Fruit fly (Drosophila melanogaster) whole organism, prepupa: Measurements from ENCODE around the gene CG16762.

Source experiments
- Blimp-1 ChIP-seq: fragments of 200-800 bp; sonication (Bioruptor generic); optimal IDR thresholded peaks from 3 replicates; lab custom pipeline; 2017; ENCODE audit warnings: missing biosample characterization, missing genetic modification characterization, mild to moderate bottlenecking, moderate library complexity, missing genetic modification reagents
- CG10631 ChIP-seq: fragments of 200-800 bp; sonication (Bioruptor generic); optimal IDR thresholded peaks from 2 replicates; lab custom pipeline; 2016; ENCODE audit warnings: missing biosample characterization, missing genetic modification characterization
- CG10669 ChIP-seq: fragments of 200-800 bp; sonication (Bioruptor generic); optimal IDR thresholded peaks from 3 replicates; lab custom pipeline; 2018; ENCODE audit warnings: missing biosample characterization, mild to moderate bottlenecking, missing genetic modification characterization, moderate library complexity
- CG11294 ChIP-seq: fragments of 200-800 bp; sonication (Bioruptor generic); IDR thresholded peaks from 2 replicates; pipeline ENCODE4 v1.3.6; 2022; ENCODE audit warnings: missing biosample characterization, missing genetic modification characterization
- CG15336 ChIP-seq: fragments of 200-800 bp; sonication (Bioruptor generic); IDR thresholded peaks from 2 replicates; pipeline ENCODE4 v1.3.6; 2022; ENCODE audit warnings: missing biosample characterization, missing genetic modification characterization
- CG1621 ChIP-seq: fragments of 200-800 bp; sonication (Bioruptor generic); optimal IDR thresholded peaks from 3 replicates; lab custom pipeline; 2018; ENCODE audit warnings: missing biosample characterization, mild to moderate bottlenecking, missing genetic modification characterization
- CG3032 ChIP-seq: fragments of 200-800 bp; optimal IDR thresholded peaks from 2 replicates; lab custom pipeline; 2019; ENCODE audit warnings: missing biosample characterization, mild to moderate bottlenecking, missing genetic modification characterization, moderate library complexity
- CG31627 ChIP-seq: fragments of 200-800 bp; sonication (Bioruptor generic); optimal IDR thresholded peaks from 3 replicates; lab custom pipeline; 2016; ENCODE audit warnings: missing biosample characterization, missing genetic modification characterization
- CG34406 ChIP-seq: fragments of 200-800 bp; sonication (Bioruptor generic); optimal IDR thresholded peaks from 3 replicates; lab custom pipeline; 2016; ENCODE audit warnings: missing biosample characterization, missing genetic modification characterization
- CG3919 ChIP-seq: fragments of 200-800 bp; sonication (Bioruptor generic); optimal IDR thresholded peaks from 3 replicates; lab custom pipeline; 2016; ENCODE audit warnings: missing biosample characterization, missing genetic modification characterization
- CG4318 ChIP-seq: fragments of 200-800 bp; sonication (Bioruptor generic); optimal IDR thresholded peaks from 3 replicates; lab custom pipeline; 2017; ENCODE audit warnings: missing biosample characterization, mild to moderate bottlenecking, missing genetic modification characterization
- CG6163 ChIP-seq: fragments of 200-800 bp; sonication (Bioruptor generic); IDR thresholded peaks from 3 replicates; pipeline ENCODE4 v1.3.6; 2022; ENCODE audit warnings: missing biosample characterization, missing genetic modification characterization
- CG6276 ChIP-seq: fragments of 200-800 bp; sonication (Bioruptor generic); optimal IDR thresholded peaks from 2 replicates; lab custom pipeline; 2017; ENCODE audit warnings: missing biosample characterization, mild to moderate bottlenecking, missing genetic modification characterization
- CG6854 ChIP-seq: fragments of 200-800 bp; sonication (Bioruptor generic); optimal IDR thresholded peaks from 2 replicates; lab custom pipeline; 2017; ENCODE audit warnings: missing biosample characterization, mild to moderate bottlenecking, missing genetic modification characterization
- CG7368 ChIP-seq: fragments of 200-800 bp; sonication (Bioruptor generic); optimal IDR thresholded peaks from 3 replicates; lab custom pipeline; 2016; ENCODE audit warnings: missing biosample characterization, missing genetic modification characterization
- CG8119 ChIP-seq: fragments of 200-800 bp; sonication (Bioruptor generic); IDR thresholded peaks from 3 replicates; pipeline ENCODE4 v1.3.6; 2022; ENCODE audit warnings: missing biosample characterization, missing genetic modification characterization
- Eip75B ChIP-seq: fragments of 200-800 bp; sonication (Bioruptor generic); optimal IDR thresholded peaks from 3 replicates; lab custom pipeline; 2016; ENCODE audit warnings: missing biosample characterization, missing genetic modification characterization
- Eip78C ChIP-seq: fragments of 200-800 bp; sonication (Bioruptor generic); peaks from one replicate; lab custom pipeline; 2016; ENCODE audit warnings: missing biosample characterization, missing genetic modification characterization
- Eip93F ChIP-seq: fragments of 200-800 bp; sonication (Bioruptor generic); optimal IDR thresholded peaks from 2 replicates; lab custom pipeline; 2016; ENCODE audit warnings: missing biosample characterization, mild to moderate bottlenecking, missing genetic modification characterization
- Ets21C ChIP-seq: fragments of 200-800 bp; sonication (Bioruptor generic); optimal IDR thresholded peaks from 3 replicates; lab custom pipeline; 2016; ENCODE audit warnings: missing biosample characterization, missing genetic modification characterization
- Ets96B ChIP-seq: fragments of 200-800 bp; optimal IDR thresholded peaks from 2 replicates; lab custom pipeline; 2019; ENCODE audit warnings: missing biosample characterization, mild to moderate bottlenecking, missing genetic modification characterization, moderate library complexity
- Hr38 ChIP-seq: sonication (Bioruptor generic); optimal IDR thresholded peaks from 2 replicates; lab custom pipeline; 2016; ENCODE audit warnings: missing biosample characterization, missing genetic modification characterization
- Hr39 ChIP-seq: fragments of 200-800 bp; sonication (Bioruptor generic); optimal IDR thresholded peaks from 2 replicates; lab custom pipeline; 2016; ENCODE audit warnings: missing biosample characterization, missing genetic modification characterization
- Hr4 ChIP-seq: fragments of 200-800 bp; sonication (Bioruptor generic); optimal IDR thresholded peaks from 3 replicates; lab custom pipeline; 2016; ENCODE audit warnings: missing biosample characterization, missing genetic modification characterization
- Lpt ChIP-seq: fragments of 200-800 bp; sonication (Bioruptor generic); optimal IDR thresholded peaks from 3 replicates; lab custom pipeline; 2016; ENCODE audit warnings: missing biosample characterization, missing genetic modification characterization
- OdsH ChIP-seq: fragments of 200-800 bp; sonication (Bioruptor generic); optimal IDR thresholded peaks from 3 replicates; lab custom pipeline; 2016; ENCODE audit warnings: missing biosample characterization, missing genetic modification characterization
- Smox ChIP-seq: fragments of 200-800 bp; sonication (Bioruptor generic); optimal IDR thresholded peaks from 3 replicates; lab custom pipeline; 2016; ENCODE audit warnings: missing biosample characterization, missing genetic modification characterization
- Sox14 ChIP-seq: fragments of 200-800 bp; sonication (Bioruptor generic); optimal IDR thresholded peaks from 3 replicates; lab custom pipeline; 2016; ENCODE audit warnings: missing biosample characterization, missing genetic modification characterization
- acj6 ChIP-seq: fragments of 200-800 bp; sonication (Bioruptor generic); optimal IDR thresholded peaks from 3 replicates; lab custom pipeline; 2016; ENCODE audit warnings: missing biosample characterization, missing genetic modification characterization
- cyc ChIP-seq: fragments of 200-800 bp; sonication (Bioruptor generic); optimal IDR thresholded peaks from 3 replicates; lab custom pipeline; 2016; ENCODE audit warnings: missing biosample characterization, missing genetic modification characterization
- dac ChIP-seq: fragments of 200-800 bp; sonication (Bioruptor generic); optimal IDR thresholded peaks from 2 replicates; lab custom pipeline; 2017; ENCODE audit warnings: missing biosample characterization, mild to moderate bottlenecking, missing genetic modification characterization
- dsx ChIP-seq: fragments of 200-800 bp; optimal IDR thresholded peaks from 3 replicates; lab custom pipeline; 2019; ENCODE audit warnings: missing biosample characterization, mild to moderate bottlenecking, missing genetic modification characterization, moderate library complexity; ENCODE audit not compliant: poor library complexity, severe bottlenecking
- eg ChIP-seq: fragments of 200-800 bp; sonication (Bioruptor generic); IDR thresholded peaks from 3 replicates; pipeline ENCODE4 v1.3.6; 2022; ENCODE audit warnings: missing biosample characterization, missing genetic modification characterization
- esn ChIP-seq: fragments of 200-800 bp; sonication (Bioruptor generic); optimal IDR thresholded peaks from 2 replicates; lab custom pipeline; 2016; ENCODE audit warnings: missing biosample characterization, mild to moderate bottlenecking, missing genetic modification characterization, moderate library complexity
- fd59A ChIP-seq: fragments of 200-800 bp; sonication (Bioruptor generic); optimal IDR thresholded peaks from 2 replicates; lab custom pipeline; 2017; ENCODE audit warnings: missing biosample characterization, mild to moderate bottlenecking, missing genetic modification characterization, missing genetic modification reagents
- fd85E ChIP-seq: fragments of 200-800 bp; sonication (Bioruptor generic); optimal IDR thresholded peaks from 3 replicates; lab custom pipeline; 2016; ENCODE audit warnings: missing biosample characterization, missing genetic modification characterization
- fkh ChIP-seq: fragments of 200-800 bp; sonication (Bioruptor generic); optimal IDR thresholded peaks from 3 replicates; lab custom pipeline; 2017; ENCODE audit warnings: missing biosample characterization, mild to moderate bottlenecking, missing genetic modification characterization, moderate library complexity
- lz ChIP-seq: fragments of 200-800 bp; sonication (Bioruptor generic); optimal IDR thresholded peaks from 3 replicates; lab custom pipeline; 2016; ENCODE audit warnings: missing biosample characterization, missing genetic modification characterization
- spab ChIP-seq: fragments of 200-800 bp; sonication (Bioruptor generic); optimal IDR thresholded peaks from 2 replicates; lab custom pipeline; 2017; ENCODE audit warnings: missing biosample characterization, mild to moderate bottlenecking, missing genetic modification characterization, missing genetic modification reagents
- svp ChIP-seq: fragments of 200-800 bp; sonication (Bioruptor generic); peaks from one replicate; lab custom pipeline; 2016; ENCODE audit warnings: missing biosample characterization, missing genetic modification characterization
- topi ChIP-seq: fragments of 200-800 bp; sonication (Bioruptor generic); optimal IDR thresholded peaks from 3 replicates; lab custom pipeline; 2016; ENCODE audit warnings: missing biosample characterization, missing genetic modification characterization
- vri ChIP-seq: fragments of 200-800 bp; sonication (Bioruptor generic); optimal IDR thresholded peaks from 3 replicates; lab custom pipeline; 2016; ENCODE audit warnings: missing biosample characterization, mild to moderate bottlenecking, missing genetic modification characterization

CG16762 gene

dm6 chr3L:2466411-2467015, 8.9 kb downstream of the CG16762 start (continued):
- TF ChIP-seq CG4318 (GFP tag; lab: Kevin White, UChicago) (no peak), dac (no peak), cyc (peak; percentile 18), Blimp-1 (GFP tag; lab: Kevin White, UChicago) (no peak), CG3919 (peak; percentile 38), CG31627 (GFP tag; lab: Kevin White, UChicago) (peak; percentile 9), CG10631 (no peak), Eip75B (GFP tag; lab: Kevin White, UChicago) (no peak), dsx (GFP tag; lab: Kevin White, UChicago) (peak; percentile 42), Hr39 (peak; percentile 8), acj6 (GFP tag; lab: Kevin White, UChicago) (peak; percentile 0), Ets96B (tag; lab: Kevin White, UChicago) (no peak), vri (GFP tag; lab: Kevin White, UChicago) (peak; percentile 17)

- TF ChIP-seq CG6276 (GFP tag; lab: Kevin White, UChicago) (no peak), CG10669 (GFP tag; lab: Kevin White, UChicago) (no peak), Eip93F (peak; percentile 22)
These were observed 13.4 kb downstream of the CG16762 start for dm6 chr3L:2462017-2462416.

dm6 chr3L:2458763-2459162, 16.7 kb downstream of the CG16762 start:
- TF ChIP-seq CG4318 (GFP tag; lab: Kevin White, UChicago) (no peak), CG6163 (GFP tag; lab: Robert Waterston, UW) (no peak), Eip93F (no peak), topi (GFP tag; lab: Kevin White, UChicago) (no peak), CG31627 (GFP tag; lab: Kevin White, UChicago) (no peak), CG7368 (GFP tag; lab: Kevin White, UChicago) (no peak), svp (GFP tag; lab: Kevin White, UChicago) (no peak), Ets21C (GFP tag; lab: Kevin White, UChicago) (no peak), OdsH (GFP tag; lab: Kevin White, UChicago) (no peak), Lpt (no peak), fd59A (no peak), CG6276 (GFP tag; lab: Kevin White, UChicago) (no peak), fkh (GFP tag; lab: Kevin White, UChicago) (no peak), CG3032 (tag; lab: Kevin White, UChicago) (no peak), lz (GFP tag; lab: Kevin White, UChicago) (no peak), CG1621 (tag; lab: Kevin White, UChicago) (no peak)

dm6 chr3L:2457557-2458240, 17.7 kb downstream of the CG16762 start:
- TF ChIP-seq CG3919 (no peak), Eip78C (GFP tag; lab: Kevin White, UChicago) (peak; percentile 25), OdsH (GFP tag; lab: Kevin White, UChicago) (no peak), Eip75B (GFP tag; lab: Kevin White, UChicago) (no peak), CG34406 (GFP tag; lab: Kevin White, UChicago) (no peak), fkh (GFP tag; lab: Kevin White, UChicago) (peak; percentile 57), Hr39 (no peak), CG11294 (GFP tag; lab: Robert Waterston, UW) (no peak), Eip93F (no peak), Hr38 (GFP tag; lab: Kevin White, UChicago) (no peak), dsx (GFP tag; lab: Kevin White, UChicago) (no peak), eg (GFP tag; lab: Robert Waterston, UW) (peak; percentile 59), CG3032 (tag; lab: Kevin White, UChicago) (no peak), CG15336 (peak; percentile 62), CG8119 (GFP tag; lab: Robert Waterston, UW) (peak; percentile 64; the same call in 2 of the 3 replicates), acj6 (GFP tag; lab: Kevin White, UChicago) (no peak), Hr4 (GFP tag; lab: Kevin White, UChicago) (no peak), fd85E (GFP tag; lab: Kevin White, UChicago) (no peak), esn (GFP tag; lab: Kevin White, UChicago) (no peak), Smox (GFP tag; lab: Kevin White, UChicago) (no peak), CG1621 (tag; lab: Kevin White, UChicago) (no peak), vri (GFP tag; lab: Kevin White, UChicago) (no peak), spab (GFP tag; lab: Kevin White, UChicago) (no peak), CG6163 (GFP tag; lab: Robert Waterston, UW) (peak; percentile 66; the same call in 2 of the 3 replicates), CG6854 (GFP tag; lab: Kevin White, UChicago) (no peak), CG6276 (GFP tag; lab: Kevin White, UChicago) (peak; percentile 1), Sox14 (GFP tag; lab: Kevin White, UChicago) (no peak), CG10669 (GFP tag; lab: Kevin White, UChicago) (no peak)
